Fruit fly (Drosophila melanogaster) S2 (cell line): ENCODE data around the gene gzl.

ENCODE experiments used
- CG8478 ChIP-seq: fragments of >200 bp; optimal IDR thresholded peaks from 2 replicates; lab custom pipeline; 2018
- CTCF ChIP-seq, 2 experiments: fragments of >200 bp; optimal IDR thresholded peaks; 2 replicates each; lab custom pipeline; 2018

DNA sequence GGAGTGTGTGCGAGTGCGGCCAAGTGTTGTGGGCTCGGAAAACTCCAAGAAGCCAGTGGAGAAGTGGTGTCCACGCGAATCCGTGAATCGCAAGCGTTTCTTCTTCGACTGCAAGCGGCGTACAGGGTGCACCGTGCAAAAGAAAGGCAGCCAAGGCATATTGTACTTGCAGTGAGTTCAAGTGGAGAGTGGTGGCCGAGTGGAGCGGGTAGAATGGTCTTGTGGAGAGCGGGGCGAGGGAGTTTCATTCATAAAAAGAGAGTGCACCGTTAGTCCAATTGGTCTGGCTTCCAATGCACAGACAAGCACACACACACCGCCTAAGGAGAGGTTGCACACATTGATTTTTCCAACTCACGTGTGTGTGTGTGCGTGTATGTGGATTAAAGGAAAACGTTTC is 31.5 kb upstream of the gzl start:
- TF ChIP-seq CTCF (optimal IDR thresholded peaks at IDR 0.05; lab: Kevin White, UChicago): no peak
- TF ChIP-seq CG8478 (lab: Kevin White, UChicago): no peak
